Fruit fly (Drosophila melanogaster): Measurements from ENCODE around the gene msl-1.

msl-1 gene

dm6 chr2L:18688646-18689296, at the start of gene msl-1:
msl-1 (minus strand) TSS chr2L:18688800.
- peak; percentile 0 for TF ChIP-seq CG17801 (GFP tag; optimal IDR thresholded peaks at IDR 0.05; ENCODE audit: partially characterized antibody)

- no peak for TF ChIP-seq CG17801 (GFP tag; optimal IDR thresholded peaks at IDR 0.05; ENCODE audit: partially characterized antibody)
Observed at dm6 chr2L:18737239-18737638, 48.6 kb upstream of the msl-1 start.

- TF ChIP-seq CG17801 (GFP tag; optimal IDR thresholded peaks at IDR 0.05; ENCODE audit: partially characterized antibody), result no peak
Observed at dm6 chr2L:18735553-18736167, 47.1 kb upstream of the msl-1 start.

- TF ChIP-seq CG17801 (GFP tag; optimal IDR thresholded peaks at IDR 0.05; ENCODE audit: partially characterized antibody), result no peak
Observed at dm6 chr2L:18732760-18733530, 44.3 kb upstream of the msl-1 start.

dm6 chr2L:18732291-18732690, 43.7 kb upstream of the msl-1 start, which contains the start of gene CG10348:
CG10348 (minus strand) TSS chr2L:18732524.
- TF ChIP-seq CG17801 (GFP tag; optimal IDR thresholded peaks at IDR 0.05; ENCODE audit: partially characterized antibody), result no peak

dm6 chr2L:18727986-18728385, 39.4 kb upstream of the msl-1 start:
- no peak for TF ChIP-seq CG17801 (GFP tag; optimal IDR thresholded peaks at IDR 0.05; ENCODE audit: partially characterized antibody)

dm6 chr2L:18724842-18725241, 36.2 kb upstream of the msl-1 start:
- no peak for TF ChIP-seq CG17801 (GFP tag; optimal IDR thresholded peaks at IDR 0.05; ENCODE audit: partially characterized antibody)

- TF ChIP-seq CG17801 (GFP tag; optimal IDR thresholded peaks at IDR 0.05; ENCODE audit: partially characterized antibody), result no peak
Observed at dm6 chr2L:18719583-18719982, 31.0 kb upstream of the msl-1 start.

- TF ChIP-seq CG17801 (GFP tag; optimal IDR thresholded peaks at IDR 0.05; ENCODE audit: partially characterized antibody), result no peak
Observed at dm6 chr2L:18717365-18718011, 28.9 kb upstream of the msl-1 start.

dm6 chr2L:18714086-18714485, 25.5 kb upstream of the msl-1 start:
- TF ChIP-seq CG17801 (GFP tag; optimal IDR thresholded peaks at IDR 0.05; ENCODE audit: partially characterized antibody), result no peak

- no peak for TF ChIP-seq CG17801 (GFP tag; optimal IDR thresholded peaks at IDR 0.05; ENCODE audit: partially characterized antibody)
Observed at dm6 chr2L:18713686-18714085, 25.1 kb upstream of the msl-1 start, which contains the start of gene Irk3. Irk3 (minus strand) TSS chr2L:18713748.

- TF ChIP-seq CG17801 (GFP tag; optimal IDR thresholded peaks at IDR 0.05; ENCODE audit: partially characterized antibody), result peak; percentile 73
Observed at dm6 chr2L:18708239-18708891, 19.8 kb upstream of the msl-1 start, which contains the start of the genes Faf2 and Grip71. Faf2 (minus strand) TSS chr2L:18708688. Grip71 (plus strand) TSS chr2L:18708846.

- no peak for TF ChIP-seq CG17801 (GFP tag; optimal IDR thresholded peaks at IDR 0.05; ENCODE audit: partially characterized antibody)
Observed at dm6 chr2L:18707844-18708238, 19.2 kb upstream of the msl-1 start.

- peak; percentile 73 for TF ChIP-seq CG17801 (GFP tag; optimal IDR thresholded peaks at IDR 0.05; ENCODE audit: partially characterized antibody)
Observed at dm6 chr2L:18705617-18706046, 17.0 kb upstream of the msl-1 start, which contains the start of gene Jwa. Jwa (minus strand) TSS chr2L:18705703.

All from ovary, adult (tissue).